Worm (Caenorhabditis elegans) whole organism, L2 larva: ENCODE data around the gene K04B12.2.

Source experiments
- ama-1 ChIP-seq: fragments of 150-350 bp; optimal IDR thresholded peaks from 2 replicates; lab custom pipeline; 2018; ENCODE audit warnings: inconsistent platforms
- elt-1 ChIP-seq: fragments of 150-350 bp; optimal IDR thresholded peaks from 2 replicates; lab custom pipeline; 2014; ENCODE audit warnings: missing biosample characterization, missing genetic modification characterization
- fos-1 ChIP-seq: fragments of 150-350 bp; optimal IDR thresholded peaks from 2 replicates; lab custom pipeline; 2014; ENCODE audit warnings: missing biosample characterization, missing genetic modification characterization
- lin-13 ChIP-seq: fragments of 150-350 bp; optimal IDR thresholded peaks from 2 replicates; lab custom pipeline; 2014; ENCODE audit warnings: missing biosample characterization, missing genetic modification reagents, missing genetic modification characterization
- lsy-2 ChIP-seq, 2 experiments: fragments of 150-350 bp in 1 of 2; sonication (generic microtip) in 1 of 2; optimal IDR thresholded peaks; 2 replicates each; lab custom pipeline; 2014 to 2017; ENCODE audit warnings: missing biosample characterization in 2 of 2, missing genetic modification characterization in 2 of 2
- mab-5 ChIP-seq: fragments of 150-350 bp; optimal IDR thresholded peaks from 2 replicates; lab custom pipeline; 2014; ENCODE audit warnings: missing biosample characterization, missing genetic modification characterization
- nhr-11 ChIP-seq: fragments of 150-350 bp; optimal IDR thresholded peaks from 2 replicates; lab custom pipeline; 2014; ENCODE audit warnings: missing biosample characterization, missing genetic modification characterization
- nhr-12 ChIP-seq: fragments of 150-350 bp; optimal IDR thresholded peaks from 2 replicates; lab custom pipeline; 2014; ENCODE audit warnings: missing biosample characterization, missing genetic modification characterization
- nhr-6 ChIP-seq: fragments of 150-350 bp; optimal IDR thresholded peaks from 2 replicates; lab custom pipeline; 2014; ENCODE audit warnings: missing biosample characterization, missing genetic modification characterization
- unc-55 ChIP-seq: fragments of 150-350 bp; sonication (generic microtip); optimal IDR thresholded peaks from 3 replicates; lab custom pipeline; 2014; ENCODE audit warnings: missing biosample characterization, missing genetic modification reagents, missing genetic modification characterization
- unc-62 ChIP-seq: fragments of 150-350 bp; optimal IDR thresholded peaks from 2 replicates; lab custom pipeline; 2014; ENCODE audit warnings: missing biosample characterization, missing genetic modification reagents, missing genetic modification characterization
- zag-1 ChIP-seq: fragments of 150-350 bp; optimal IDR thresholded peaks from 2 replicates; lab custom pipeline; 2014; ENCODE audit warnings: missing biosample characterization, missing genetic modification characterization
- ztf-11 ChIP-seq: sonication (generic microtip); optimal IDR thresholded peaks from 2 replicates; lab custom pipeline; 2017; ENCODE audit warnings: missing biosample characterization, missing genetic modification characterization

ce11 chrII:14451934-14452333 is 14.2 kb upstream of the K04B12.2 start:
- no peak for TF ChIP-seq zag-1 (tag; lab: Kevin White, UChicago)
- TF ChIP-seq fos-1 = no peak
- no peak for TF ChIP-seq nhr-11 (tag; lab: Kevin White, UChicago)
- no peak for TF ChIP-seq lin-13
- no peak for TF ChIP-seq nhr-6 (tag; lab: Kevin White, UChicago)
- TF ChIP-seq ama-1 (lab: Kevin White, UChicago) = no peak
- TF ChIP-seq elt-1 (tag; lab: Kevin White, UChicago) = no peak
- no peak for TF ChIP-seq unc-55 (GFP tag; lab: Kevin White, UChicago)
- no peak for TF ChIP-seq unc-62 (GFP tag; lab: Kevin White, UChicago)
- no peak for TF ChIP-seq mab-5 (tag; lab: Kevin White, UChicago)
- no peak for TF ChIP-seq nhr-12 (tag; lab: Kevin White, UChicago)
- no peak for TF ChIP-seq ztf-11 (tag; lab: Kevin White, UChicago)
- TF ChIP-seq lsy-2 (tag; optimal IDR thresholded peaks at IDR 0.05; lab: Kevin White, UChicago) = no peak
